Worm (Caenorhabditis elegans): ENCODE results near the gene sto-1.

The sto-1 gene

ce11 chrX:7540033-7540432 lies 22.6 kb upstream of the sto-1 start, which contains the start of gene glb-16:
TSS of gene glb-16 (minus strand) at chrX:7540133.
- TF ChIP-seq tbx-11 (GFP tag; IDR thresholded peaks at IDR 0.05), result no peak
- TF ChIP-seq tbx-37 (GFP tag; conservative IDR thresholded peaks at IDR 0.05), result no peak
- TF ChIP-seq ets-7 (tag; optimal IDR thresholded peaks at IDR 0.05), result no peak
- no peak for TF ChIP-seq aly-1 (tag; optimal IDR thresholded peaks at IDR 0.05)
- TF ChIP-seq ama-1 (optimal IDR thresholded peaks at IDR 0.05), result no peak
- TF ChIP-seq B0310.2 (tag; optimal IDR thresholded peaks at IDR 0.05), result no peak
- no peak for TF ChIP-seq sea-1 (GFP tag; conservative IDR thresholded peaks at IDR 0.05)
- TF ChIP-seq hnd-1 (tag; optimal IDR thresholded peaks at IDR 0.05), result no peak
- TF ChIP-seq F13C5.2 (tag; optimal IDR thresholded peaks at IDR 0.05), result no peak
- no peak for TF ChIP-seq scrt-1 (GFP tag; IDR thresholded peaks at IDR 0.05)
- no peak for TF ChIP-seq pes-1 (GFP tag; IDR thresholded peaks at IDR 0.05)
- no peak for TF ChIP-seq ceh-36 (tag; optimal IDR thresholded peaks at IDR 0.05)
- TF ChIP-seq hmbx-1 (tag; optimal IDR thresholded peaks at IDR 0.05), result no peak
- TF ChIP-seq ceh-13 (GFP tag; optimal IDR thresholded peaks at IDR 0.05), result no peak

- TF ChIP-seq sea-1 (GFP tag; conservative IDR thresholded peaks at IDR 0.05), result no peak
- TF ChIP-seq aly-1 (tag; optimal IDR thresholded peaks at IDR 0.05), result no peak
- no peak for TF ChIP-seq hnd-1 (tag; optimal IDR thresholded peaks at IDR 0.05)
- no peak for TF ChIP-seq pes-1 (GFP tag; IDR thresholded peaks at IDR 0.05)
- no peak for TF ChIP-seq scrt-1 (GFP tag; IDR thresholded peaks at IDR 0.05)
- no peak for TF ChIP-seq hmbx-1 (tag; optimal IDR thresholded peaks at IDR 0.05)
- no peak for TF ChIP-seq ama-1 (optimal IDR thresholded peaks at IDR 0.05)
- no peak for TF ChIP-seq ets-7 (tag; optimal IDR thresholded peaks at IDR 0.05)
- TF ChIP-seq ceh-13 (GFP tag; optimal IDR thresholded peaks at IDR 0.05), result no peak
- TF ChIP-seq ceh-36 (tag; optimal IDR thresholded peaks at IDR 0.05), result no peak
- TF ChIP-seq flt-1 (GFP tag; IDR thresholded peaks at IDR 0.05), result no peak
- no peak for TF ChIP-seq F13C5.2 (tag; optimal IDR thresholded peaks at IDR 0.05)
- TF ChIP-seq tbx-11 (GFP tag; IDR thresholded peaks at IDR 0.05), result no peak
- TF ChIP-seq tbx-37 (GFP tag; conservative IDR thresholded peaks at IDR 0.05), result no peak
- no peak for TF ChIP-seq B0310.2 (tag; optimal IDR thresholded peaks at IDR 0.05)
- no peak for TF ChIP-seq hmg-4 (GFP tag; optimal IDR thresholded peaks at IDR 0.05)
Measured at ce11 chrX:7541078-7541477, 21.5 kb upstream of the sto-1 start.

- TF ChIP-seq ets-7 (tag; optimal IDR thresholded peaks at IDR 0.05) (no peak), aly-1 (tag; optimal IDR thresholded peaks at IDR 0.05) (no peak), tra-4 (tag; optimal IDR thresholded peaks at IDR 0.05) (no peak), scrt-1 (GFP tag; IDR thresholded peaks at IDR 0.05) (no peak), B0310.2 (tag; optimal IDR thresholded peaks at IDR 0.05) (no peak), flt-1 (GFP tag; IDR thresholded peaks at IDR 0.05) (no peak), hmbx-1 (tag; optimal IDR thresholded peaks at IDR 0.05) (no peak), tbx-11 (GFP tag; IDR thresholded peaks at IDR 0.05) (no peak), ama-1 (optimal IDR thresholded peaks at IDR 0.05) (no peak), pes-1 (GFP tag; IDR thresholded peaks at IDR 0.05) (no peak), hmg-4 (GFP tag; optimal IDR thresholded peaks at IDR 0.05) (no peak), tbx-37 (GFP tag; conservative IDR thresholded peaks at IDR 0.05) (no peak), sea-1 (GFP tag; conservative IDR thresholded peaks at IDR 0.05) (no peak), hnd-1 (tag; optimal IDR thresholded peaks at IDR 0.05) (no peak), ceh-13 (GFP tag; optimal IDR thresholded peaks at IDR 0.05) (no peak), F13C5.2 (tag; optimal IDR thresholded peaks at IDR 0.05) (no peak)
Measured at ce11 chrX:7546509-7546908, 16.1 kb upstream of the sto-1 start, which contains the start of gene col-174. TSS of gene col-174 (plus strand) at chrX:7546809.

- TF ChIP-seq aly-1 (tag; optimal IDR thresholded peaks at IDR 0.05) (no peak), B0310.2 (tag; optimal IDR thresholded peaks at IDR 0.05) (no peak), pes-1 (GFP tag; IDR thresholded peaks at IDR 0.05) (no peak), tbx-11 (GFP tag; IDR thresholded peaks at IDR 0.05) (no peak), hnd-1 (tag; optimal IDR thresholded peaks at IDR 0.05) (no peak), hmbx-1 (tag; optimal IDR thresholded peaks at IDR 0.05) (no peak), ceh-13 (GFP tag; optimal IDR thresholded peaks at IDR 0.05) (no peak), F13C5.2 (tag; optimal IDR thresholded peaks at IDR 0.05) (no peak), hmg-4 (GFP tag; optimal IDR thresholded peaks at IDR 0.05) (no peak), tra-4 (tag; optimal IDR thresholded peaks at IDR 0.05) (no peak), ceh-36 (tag; optimal IDR thresholded peaks at IDR 0.05) (no peak), ama-1 (optimal IDR thresholded peaks at IDR 0.05) (no peak)
Measured at ce11 chrX:7547696-7548095, 14.9 kb upstream of the sto-1 start.

- no peak for TF ChIP-seq sea-1 (GFP tag; conservative IDR thresholded peaks at IDR 0.05)
- no peak for TF ChIP-seq aly-1 (tag; optimal IDR thresholded peaks at IDR 0.05)
- TF ChIP-seq ama-1 (optimal IDR thresholded peaks at IDR 0.05), result no peak
- no peak for TF ChIP-seq hnd-1 (tag; optimal IDR thresholded peaks at IDR 0.05)
- no peak for TF ChIP-seq scrt-1 (GFP tag; IDR thresholded peaks at IDR 0.05)
- no peak for TF ChIP-seq ceh-13 (GFP tag; optimal IDR thresholded peaks at IDR 0.05)
- no peak for TF ChIP-seq tra-4 (tag; optimal IDR thresholded peaks at IDR 0.05)
- no peak for TF ChIP-seq ets-7 (tag; optimal IDR thresholded peaks at IDR 0.05)
- TF ChIP-seq F13C5.2 (tag; optimal IDR thresholded peaks at IDR 0.05), result no peak
- TF ChIP-seq tbx-37 (GFP tag; conservative IDR thresholded peaks at IDR 0.05), result no peak
- TF ChIP-seq hmbx-1 (tag; optimal IDR thresholded peaks at IDR 0.05), result no peak
- TF ChIP-seq hmg-4 (GFP tag; optimal IDR thresholded peaks at IDR 0.05), result no peak
- no peak for TF ChIP-seq B0310.2 (tag; optimal IDR thresholded peaks at IDR 0.05)
- no peak for TF ChIP-seq ceh-36 (tag; optimal IDR thresholded peaks at IDR 0.05)
- no peak for TF ChIP-seq pes-1 (GFP tag; IDR thresholded peaks at IDR 0.05)
- TF ChIP-seq flt-1 (GFP tag; IDR thresholded peaks at IDR 0.05), result no peak
- no peak for TF ChIP-seq tbx-11 (GFP tag; IDR thresholded peaks at IDR 0.05)
Measured at ce11 chrX:7548158-7548557, 14.5 kb upstream of the sto-1 start, which contains the start of gene F46C8.1. TSS of gene F46C8.1 (plus strand) at chrX:7548458.

- TF ChIP-seq hnd-1 (tag; optimal IDR thresholded peaks at IDR 0.05), result no peak
- TF ChIP-seq tra-4 (tag; optimal IDR thresholded peaks at IDR 0.05), result no peak
- no peak for TF ChIP-seq F13C5.2 (tag; optimal IDR thresholded peaks at IDR 0.05)
- no peak for TF ChIP-seq ceh-13 (GFP tag; optimal IDR thresholded peaks at IDR 0.05)
Measured at ce11 chrX:7550452-7550851, 12.2 kb upstream of the sto-1 start.

- TF ChIP-seq tbx-11 (GFP tag; IDR thresholded peaks at IDR 0.05), result no peak
- TF ChIP-seq hmg-4 (GFP tag; optimal IDR thresholded peaks at IDR 0.05), result no peak
- no peak for TF ChIP-seq scrt-1 (GFP tag; IDR thresholded peaks at IDR 0.05)
- no peak for TF ChIP-seq hmbx-1 (tag; optimal IDR thresholded peaks at IDR 0.05)
- no peak for TF ChIP-seq B0310.2 (tag; optimal IDR thresholded peaks at IDR 0.05)
- TF ChIP-seq F13C5.2 (tag; optimal IDR thresholded peaks at IDR 0.05), result no peak
- TF ChIP-seq tra-4 (tag; optimal IDR thresholded peaks at IDR 0.05), result no peak
- TF ChIP-seq hnd-1 (tag; optimal IDR thresholded peaks at IDR 0.05), result no peak
- TF ChIP-seq ets-7 (tag; optimal IDR thresholded peaks at IDR 0.05), result no peak
- TF ChIP-seq flt-1 (GFP tag; IDR thresholded peaks at IDR 0.05), result no peak
Measured at ce11 chrX:7553331-7553730, 9.3 kb upstream of the sto-1 start.

Data from whole organism, early embryonic.